Worm (Caenorhabditis elegans) whole organism, L4 larva: Measurements from ENCODE around the gene T28C12.15.

Source experiments
- F44E2.7 ChIP-seq: fragments of 200-800 bp; sonication (Bioruptor generic); IDR thresholded peaks from 2 replicates; pipeline ENCODE4 v2.1.2; 2022; ENCODE audit warnings: missing genetic modification characterization, missing compliant biosample characterization
- F49E8.2 ChIP-seq: sonication (generic microtip); optimal IDR thresholded peaks from 2 replicates; lab custom pipeline; 2016; ENCODE audit warnings: missing compliant biosample characterization, mild to moderate bottlenecking, missing genetic modification characterization, borderline replicate concordance
- T26A8.4 ChIP-seq: fragments of 200-800 bp; sonication (Bioruptor generic); IDR thresholded peaks from 2 replicates; pipeline ENCODE4 v1.3.6; 2022; ENCODE audit warnings: missing genetic modification characterization, missing compliant biosample characterization
- Y75B8A.6 ChIP-seq: fragments of 200-800 bp; sonication (Bioruptor generic); IDR thresholded peaks from 2 replicates; pipeline ENCODE4 v1.3.6; 2022; ENCODE audit warnings: missing genetic modification reagents, missing genetic modification characterization, missing compliant biosample characterization
- aha-1 ChIP-seq: fragments of 150-350 bp; peaks from one replicate; lab custom pipeline; 2014; ENCODE audit warnings: missing biosample characterization, missing genetic modification characterization
- attf-4 ChIP-seq: sonication (generic microtip); optimal IDR thresholded peaks from 3 replicates; lab custom pipeline; 2017; ENCODE audit warnings: missing biosample characterization, missing genetic modification characterization
- ceh-44 ChIP-seq: fragments of 200-800 bp; sonication (Bioruptor generic); IDR thresholded peaks from 2 replicates; pipeline ENCODE4 v1.3.6; 2022; ENCODE audit warnings: missing genetic modification reagents, missing genetic modification characterization, missing compliant biosample characterization
- cey-2 ChIP-seq: sonication (generic microtip); optimal IDR thresholded peaks from 3 replicates; lab custom pipeline; 2017; ENCODE audit warnings: missing genetic modification characterization, mild to moderate bottlenecking, missing compliant biosample characterization, antibody characterized with exemption, borderline replicate concordance; ENCODE audit not compliant: insufficient read depth
- ctbp-1 ChIP-seq: fragments of 200-800 bp; sonication (Bioruptor generic); IDR thresholded peaks from 2 replicates; pipeline ENCODE4 v1.3.6; 2022; ENCODE audit warnings: missing genetic modification reagents, missing genetic modification characterization, missing compliant biosample characterization
- dmd-6 ChIP-seq: fragments of 200-800 bp; sonication (Bioruptor generic); IDR thresholded peaks from 2 replicates; pipeline ENCODE4 v1.3.6; 2022; ENCODE audit warnings: missing genetic modification reagents, missing genetic modification characterization, missing compliant biosample characterization
- fos-1 ChIP-seq: fragments of 150-350 bp; optimal IDR thresholded peaks from 2 replicates; lab custom pipeline; 2014; ENCODE audit warnings: missing biosample characterization, missing genetic modification characterization
- hlh-11 ChIP-seq: fragments of 200-800 bp; sonication (Bioruptor generic); optimal IDR thresholded peaks from 2 replicates; lab custom pipeline; 2018; ENCODE audit warnings: mild to moderate bottlenecking, missing genetic modification characterization, missing compliant biosample characterization
- hlh-30 ChIP-seq: sonication (generic microtip); optimal IDR thresholded peaks from 2 replicates; lab custom pipeline; 2017; ENCODE audit warnings: antibody characterized with exemption, mild to moderate bottlenecking, missing genetic modification characterization, missing compliant biosample characterization; ENCODE audit not compliant: insufficient read depth
- hmg-1.1 ChIP-seq: fragments of 200-800 bp; sonication (Bioruptor generic); IDR thresholded peaks from 2 replicates; pipeline ENCODE4 v1.3.6; 2022; ENCODE audit warnings: missing genetic modification reagents, missing genetic modification characterization, missing compliant biosample characterization
- lin-15B ChIP-seq: fragments of 150-350 bp; sonication (generic microtip); optimal IDR thresholded peaks from 3 replicates; lab custom pipeline; 2014; ENCODE audit warnings: missing biosample characterization, missing genetic modification characterization
- lin-38 ChIP-seq: fragments of 200-800 bp; sonication (Bioruptor generic); IDR thresholded peaks from 2 replicates; pipeline ENCODE4 v1.3.6; 2022; ENCODE audit warnings: missing genetic modification reagents, missing genetic modification characterization, missing compliant biosample characterization
- lir-3 ChIP-seq: sonication (generic microtip); optimal IDR thresholded peaks from 2 replicates; lab custom pipeline; 2016; ENCODE audit warnings: mild to moderate bottlenecking, missing genetic modification characterization, missing compliant biosample characterization
- mxl-2 ChIP-seq: fragments of 200-800 bp; sonication (Bioruptor generic); conservative IDR thresholded peaks from 2 replicates; pipeline ENCODE4 v1.3.6; 2022; ENCODE audit warnings: missing genetic modification reagents, missing genetic modification characterization, missing compliant biosample characterization
- mxl-3 ChIP-seq: fragments of 200-800 bp; sonication (Bioruptor generic); optimal IDR thresholded peaks from 2 replicates; lab custom pipeline; 2018; ENCODE audit warnings: mild to moderate bottlenecking, missing genetic modification characterization, missing compliant biosample characterization
- nhr-111 ChIP-seq: fragments of 200-800 bp; sonication (Bioruptor generic); optimal IDR thresholded peaks from 2 replicates; lab custom pipeline; 2018; ENCODE audit warnings: mild to moderate bottlenecking, missing genetic modification characterization, missing compliant biosample characterization
- nhr-25 ChIP-seq: sonication (generic microtip); optimal IDR thresholded peaks from 2 replicates; lab custom pipeline; 2017; ENCODE audit warnings: missing genetic modification characterization, mild to moderate bottlenecking, missing compliant biosample characterization, antibody characterized with exemption, moderate library complexity, borderline replicate concordance; ENCODE audit not compliant: insufficient read depth
- nhr-28 ChIP-seq: fragments of 150-350 bp; optimal IDR thresholded peaks from 2 replicates; lab custom pipeline; 2014; ENCODE audit warnings: missing biosample characterization, missing genetic modification characterization
- nhr-6 ChIP-seq: fragments of 150-350 bp; optimal IDR thresholded peaks from 2 replicates; lab custom pipeline; 2014; ENCODE audit warnings: missing biosample characterization, missing genetic modification characterization
- nhr-76 ChIP-seq: fragments of 150-350 bp; optimal IDR thresholded peaks from 2 replicates; lab custom pipeline; 2014; ENCODE audit warnings: missing biosample characterization, missing genetic modification characterization
- rbr-2 ChIP-seq: sonication (generic microtip); optimal IDR thresholded peaks from 2 replicates; lab custom pipeline; 2016; ENCODE audit warnings: missing genotype, missing genetic modification characterization, missing compliant biosample characterization
- skn-1 ChIP-seq: fragments of 150-350 bp; optimal IDR thresholded peaks from 2 replicates; lab custom pipeline; 2014; ENCODE audit warnings: missing biosample characterization, missing genetic modification characterization
- unc-39 ChIP-seq: sonication (generic microtip); optimal IDR thresholded peaks from 2 replicates; lab custom pipeline; 2017; ENCODE audit warnings: missing biosample characterization, missing genetic modification characterization
- unc-62 ChIP-seq, 3 experiments: fragments of 150-350 bp in 1 of 3; sonication (generic microtip); optimal IDR thresholded peaks in 2 of 3; peaks in 1 of 3; 1 replicate in 1 of 3; 2 replicates in 2 of 3; lab custom pipeline; 2014 to 2017; ENCODE audit warnings: missing biosample characterization in 3 of 3, missing genetic modification characterization in 3 of 3, missing genetic modification reagents in 3 of 3, missing genotype in 1 of 3
- zag-1 ChIP-seq: fragments of 150-350 bp; optimal IDR thresholded peaks from 2 replicates; lab custom pipeline; 2014; ENCODE audit warnings: missing biosample characterization, missing genetic modification characterization
- zfp-2 ChIP-seq: sonication (generic microtip); optimal IDR thresholded peaks from 2 replicates; lab custom pipeline; 2016; ENCODE audit warnings: mild to moderate bottlenecking, missing genetic modification characterization, missing compliant biosample characterization
- zfp-3 ChIP-seq: fragments of 200-800 bp; sonication (Bioruptor generic); conservative IDR thresholded peaks from 2 replicates; pipeline ENCODE4 v1.3.6; 2022; ENCODE audit warnings: missing genetic modification reagents, missing genetic modification characterization, missing compliant biosample characterization
- ztf-7 ChIP-seq: fragments of 150-350 bp; optimal IDR thresholded peaks from 2 replicates; lab custom pipeline; 2014; ENCODE audit warnings: missing biosample characterization, missing genetic modification characterization

T28C12.15 gene

ce11 chrV:6323602-6324001 is 2.0 kb upstream of the T28C12.15 start:
- TF ChIP-seq ctbp-1 (GFP tag; lab: Robert Waterston, UW) = no peak
- TF ChIP-seq zfp-3 = 0 out of 2 replicates have a peak, but pooled peaks have one; percentile 55
- TF ChIP-seq zfp-2 (tag; lab: Kevin White, UChicago) = no peak
- TF ChIP-seq lin-38 (GFP tag; lab: Robert Waterston, UW) = no peak
- no peak for TF ChIP-seq F44E2.7
- no peak for TF ChIP-seq mxl-3
- TF ChIP-seq fos-1 (tag; lab: Kevin White, UChicago) = no peak

- 0 out of 2 replicates have a peak, but pooled peaks have one; percentile 11 for TF ChIP-seq hmg-1.1 (GFP tag; lab: Robert Waterston, UW)
- no peak for TF ChIP-seq skn-1
- no peak for TF ChIP-seq ceh-44 (GFP tag; lab: Robert Waterston, UW)
- TF ChIP-seq nhr-28 = peak; percentile 91
- no peak for TF ChIP-seq Y75B8A.6 (GFP tag; lab: Robert Waterston, UW)
- TF ChIP-seq nhr-25 (tag; lab: Kevin White, UChicago) = peak; percentile 49
- TF ChIP-seq unc-62 (GFP tag; optimal IDR thresholded peaks at IDR 0.05 in 1 of 2; lab: Kevin White, UChicago) = peak in 1 of 2 experiments; percentile 99
- no peak for TF ChIP-seq unc-62 (tag; optimal IDR thresholded peaks at IDR 0.05; lab: Kevin White, UChicago)
- no peak for TF ChIP-seq mxl-2 (GFP tag; lab: Robert Waterston, UW)
- peak; percentile 18; the same call in 1 of the 2 replicates for TF ChIP-seq dmd-6 (GFP tag; lab: Robert Waterston, UW)
- no peak for TF ChIP-seq nhr-76 (tag; lab: Kevin White, UChicago)
- no peak for TF ChIP-seq attf-4 (tag; lab: Kevin White, UChicago)
- peak; percentile 9 for TF ChIP-seq nhr-6 (tag; lab: Kevin White, UChicago)
- TF ChIP-seq zfp-2 (tag; lab: Kevin White, UChicago) = no peak
- peak; percentile 78 for TF ChIP-seq hlh-30 (tag; lab: Kevin White, UChicago)
- TF ChIP-seq cey-2 = peak; percentile 12
- TF ChIP-seq rbr-2 (tag; lab: Kevin White, UChicago) = no peak
- TF ChIP-seq hlh-11 (tag; lab: Kevin White, UChicago) = peak; percentile 48
Observed at ce11 chrV:6322749-6323367, 1.3 kb upstream of the T28C12.15 start.

ce11 chrV:6321280-6321679 is 303 bp downstream of the T28C12.15 start:
- TF ChIP-seq nhr-111 (GFP tag; lab: Kevin White, UChicago) (no peak), unc-62 (GFP tag; optimal IDR thresholded peaks at IDR 0.05 in 1 of 2; lab: Kevin White, UChicago) (peak in 1 of 2 experiments; percentile 94), unc-62 (tag; optimal IDR thresholded peaks at IDR 0.05; lab: Kevin White, UChicago) (no peak)

- peak; percentile 20 for TF ChIP-seq aha-1
- TF ChIP-seq ztf-7 = no peak
- TF ChIP-seq hlh-30 (tag; lab: Kevin White, UChicago) = peak; percentile 11
- TF ChIP-seq lin-15B (tag; lab: Kevin White, UChicago) = no peak
- peak; percentile 14 for TF ChIP-seq hlh-11 (tag; lab: Kevin White, UChicago)
- no peak for TF ChIP-seq cey-2
- no peak for TF ChIP-seq T26A8.4 (GFP tag; lab: Robert Waterston, UW)
- no peak for TF ChIP-seq unc-39 (tag; lab: Kevin White, UChicago)
- TF ChIP-seq nhr-28 = peak; percentile 96
Observed at ce11 chrV:6319358-6319757, 2.2 kb downstream of the T28C12.15 start.

- TF ChIP-seq lir-3 (tag; lab: Kevin White, UChicago) (no peak), rbr-2 (tag; lab: Kevin White, UChicago) (no peak), zag-1 (tag; lab: Kevin White, UChicago) (no peak), nhr-28 (peak; percentile 7), F49E8.2 (tag; lab: Kevin White, UChicago) (no peak), unc-62 (GFP tag; optimal IDR thresholded peaks at IDR 0.05 in 1 of 2; lab: Kevin White, UChicago) (peak in 1 of 2 experiments; percentile 24), unc-62 (tag; optimal IDR thresholded peaks at IDR 0.05; lab: Kevin White, UChicago) (no peak)
Observed at ce11 chrV:6317928-6318327, 3.7 kb downstream of the T28C12.15 start.
